Fruit fly (Drosophila melanogaster) whole organism, embryonic: ENCODE measurements around the gene Notum.

Experiments
- Adf1 ChIP-seq: fragments of 200-800 bp; sonication (Bioruptor generic); IDR thresholded peaks from 2 replicates; pipeline ENCODE4 v1.3.6; 2022; ENCODE audit warnings: missing biosample characterization, missing genetic modification characterization
- BtbVII ChIP-seq: fragments of 200-800 bp; sonication (Bioruptor generic); optimal IDR thresholded peaks from 3 replicates; lab custom pipeline; 2017; ENCODE audit warnings: missing biosample characterization, mild to moderate bottlenecking, missing genetic modification characterization
- CG11560 ChIP-seq: fragments of 200-800 bp; sonication (Bioruptor generic); IDR thresholded peaks from 3 replicates; pipeline ENCODE4 v1.3.6; 2022; ENCODE audit warnings: missing biosample characterization, missing genetic modification characterization
- CG13624 ChIP-seq: fragments of 200-800 bp; sonication (Bioruptor generic); optimal IDR thresholded peaks from 2 replicates; lab custom pipeline; 2016; ENCODE audit warnings: missing biosample characterization, missing genetic modification characterization
- CG14667 ChIP-seq: fragments of 200-800 bp; sonication (Bioruptor generic); IDR thresholded peaks from 2 replicates; pipeline ENCODE4 v1.3.6; 2022; ENCODE audit warnings: missing biosample characterization, missing genetic modification characterization
- CG14965 ChIP-seq: fragments of 200-800 bp; sonication (Bioruptor generic); optimal IDR thresholded peaks from 2 replicates; lab custom pipeline; 2016; ENCODE audit warnings: missing biosample characterization, missing genetic modification characterization, borderline replicate concordance
- CG15514 ChIP-seq: fragments of 200-800 bp; sonication (Bioruptor generic); optimal IDR thresholded peaks from 3 replicates; lab custom pipeline; 2017; ENCODE audit warnings: missing biosample characterization, missing genetic modification characterization, mild to moderate bottlenecking, moderate library complexity, missing genetic modification reagents
- CG15601 ChIP-seq: fragments of 200-800 bp; sonication (Bioruptor generic); optimal IDR thresholded peaks from 3 replicates; lab custom pipeline; 2019; ENCODE audit warnings: missing biosample characterization, mild to moderate bottlenecking, missing genetic modification characterization, moderate library complexity
- CG1792 ChIP-seq: fragments of 200-800 bp; sonication (Bioruptor generic); optimal IDR thresholded peaks from 2 replicates; lab custom pipeline; 2016; ENCODE audit warnings: missing biosample characterization, missing genetic modification characterization
- CG2199 ChIP-seq: fragments of 200-800 bp; sonication (Bioruptor generic); IDR thresholded peaks from 3 replicates; pipeline ENCODE4 v1.3.6; 2022; ENCODE audit warnings: missing biosample characterization, missing genetic modification characterization
- CG2875 ChIP-seq: fragments of 200-800 bp; sonication (Bioruptor generic); optimal IDR thresholded peaks from 2 replicates; lab custom pipeline; 2017; ENCODE audit warnings: missing biosample characterization, mild to moderate bottlenecking, missing genetic modification characterization, missing genetic modification reagents
- CG3163 ChIP-seq: fragments of 200-800 bp; sonication (Bioruptor generic); optimal IDR thresholded peaks from 3 replicates; lab custom pipeline; 2016; ENCODE audit warnings: missing biosample characterization, missing genetic modification characterization
- CG33213 ChIP-seq: fragments of 200-800 bp; sonication (Bioruptor generic); optimal IDR thresholded peaks from 3 replicates; lab custom pipeline; 2016; ENCODE audit warnings: missing biosample characterization, missing genetic modification characterization
- CG3726 ChIP-seq: fragments of 200-800 bp; sonication (Bioruptor generic); IDR thresholded peaks from 3 replicates; pipeline ENCODE4, ENCODE4 v1.3.6; 2022; ENCODE audit warnings: missing biosample characterization, missing genetic modification characterization
- CG3995 ChIP-seq: fragments of 200-800 bp; sonication (Bioruptor generic); optimal IDR thresholded peaks from 3 replicates; lab custom pipeline; 2016; ENCODE audit warnings: missing biosample characterization, missing genetic modification characterization
- CG4404 ChIP-seq: fragments of 200-800 bp; sonication (Bioruptor generic); IDR thresholded peaks from 2 replicates; pipeline ENCODE4 v1.3.6; 2022; ENCODE audit warnings: missing biosample characterization, missing genetic modification characterization
- CG6854 ChIP-seq: fragments of 200-800 bp; sonication (Bioruptor generic); optimal IDR thresholded peaks from 3 replicates; lab custom pipeline; 2017; ENCODE audit warnings: missing biosample characterization, mild to moderate bottlenecking, missing genetic modification characterization
- CG7357 ChIP-seq: fragments of 200-800 bp; sonication (Bioruptor generic); IDR thresholded peaks from 3 replicates; pipeline ENCODE4 v1.3.6; 2022; ENCODE audit warnings: missing biosample characterization, missing genetic modification characterization
- CG7372 ChIP-seq: fragments of 200-800 bp; sonication (Bioruptor generic); IDR thresholded peaks from 2 replicates; pipeline ENCODE4 v1.3.6; 2022; ENCODE audit warnings: missing biosample characterization, missing genetic modification characterization
- CG7987 ChIP-seq: fragments of 200-800 bp; sonication (Bioruptor generic); optimal IDR thresholded peaks from 2 replicates; lab custom pipeline; 2018; ENCODE audit warnings: missing biosample characterization, mild to moderate bottlenecking, missing genetic modification characterization, moderate library complexity
- CG9817 ChIP-seq: fragments of 200-800 bp; sonication (Bioruptor generic); optimal IDR thresholded peaks from 2 replicates; lab custom pipeline; 2018; ENCODE audit warnings: missing biosample characterization, mild to moderate bottlenecking, missing genetic modification characterization, moderate library complexity
- Dfd ChIP-seq, 2 experiments: fragments of >200 bp; optimal IDR thresholded peaks; 2 replicates each; lab custom pipeline; 2017; ENCODE audit warnings: missing biosample characterization in 2 of 2, missing genetic modification characterization in 2 of 2
- Eip74EF ChIP-seq, 2 experiments: fragments of 200-800 bp in 1 of 2; fragments of >200 bp in 1 of 2; sonication (Bioruptor generic) in 1 of 2; optimal IDR thresholded peaks; 2 replicates each; lab custom pipeline; 2017 to 2019; ENCODE audit warnings: missing biosample characterization in 2 of 2, missing genetic modification characterization in 2 of 2, mild to moderate bottlenecking in 1 of 2, moderate library complexity in 1 of 2
- H2.0 ChIP-seq: fragments of 200-800 bp; sonication (Bioruptor generic); IDR thresholded peaks from 2 replicates; pipeline ENCODE4 v1.3.6; 2022; ENCODE audit warnings: missing biosample characterization, missing genetic modification characterization
- HHEX ChIP-seq: fragments of 200-800 bp; sonication (Bioruptor generic); optimal IDR thresholded peaks from 3 replicates; lab custom pipeline; 2017; ENCODE audit warnings: missing biosample characterization, mild to moderate bottlenecking, missing genetic modification characterization, missing genetic modification reagents
- HmgZ ChIP-seq: fragments of 200-800 bp; sonication (Bioruptor generic); optimal IDR thresholded peaks from 2 replicates; lab custom pipeline; 2018; ENCODE audit warnings: missing biosample characterization, mild to moderate bottlenecking, missing genetic modification characterization
- Hr3 ChIP-seq: fragments of 200-800 bp; sonication (Bioruptor generic); optimal IDR thresholded peaks from 3 replicates; lab custom pipeline; 2016; ENCODE audit warnings: missing biosample characterization, missing genetic modification characterization
- Jarid2 ChIP-seq: fragments of 200-800 bp; sonication (Bioruptor generic); optimal IDR thresholded peaks from 3 replicates; lab custom pipeline; 2017; ENCODE audit warnings: mild to moderate bottlenecking, missing biosample characterization, missing genetic modification reagents, missing genetic modification characterization
- MESR4 ChIP-seq: fragments of 200-800 bp; sonication (Bioruptor generic); optimal IDR thresholded peaks from 2 replicates; lab custom pipeline; 2018; ENCODE audit warnings: missing biosample characterization, mild to moderate bottlenecking, missing genetic modification characterization, moderate library complexity
- Meics ChIP-seq: fragments of 200-800 bp; sonication (Bioruptor generic); optimal IDR thresholded peaks from 2 replicates; lab custom pipeline; 2017; ENCODE audit warnings: missing biosample characterization, mild to moderate bottlenecking, missing genetic modification characterization
- Mrtf ChIP-seq: fragments of 200-800 bp; sonication (Bioruptor generic); IDR thresholded peaks from 3 replicates; pipeline ENCODE4 v1.3.6; 2022; ENCODE audit warnings: missing biosample characterization, missing genetic modification characterization
- NFAT ChIP-seq: fragments of 200-800 bp; sonication (Bioruptor generic); IDR thresholded peaks from 2 replicates; pipeline ENCODE4 v1.3.6; 2022; ENCODE audit warnings: missing biosample characterization, missing genetic modification characterization
- Rx ChIP-seq: fragments of 200-800 bp; sonication (Bioruptor generic); IDR thresholded peaks from 2 replicates; pipeline ENCODE4 v1.3.6; 2022; ENCODE audit warnings: missing biosample characterization, missing genetic modification characterization
- ara ChIP-seq: fragments of 200-800 bp; sonication (Bioruptor generic); IDR thresholded peaks from 2 replicates; pipeline ENCODE4 v1.3.6; 2022; ENCODE audit warnings: missing biosample characterization, missing genetic modification characterization
- bbx ChIP-seq: fragments of 200-800 bp; sonication (Bioruptor generic); IDR thresholded peaks from 2 replicates; pipeline ENCODE4 v1.3.6; 2022; ENCODE audit warnings: missing biosample characterization, missing genetic modification characterization; ENCODE audit not compliant: partially characterized antibody
- chinmo ChIP-seq: fragments of 200-800 bp; sonication (Bioruptor generic); IDR thresholded peaks from 4 replicates; pipeline ENCODE4 v1.3.6; 2022; ENCODE audit warnings: missing biosample characterization, missing genetic modification characterization; ENCODE audit not compliant: partially characterized antibody
- corto ChIP-seq: fragments of 200-800 bp; sonication (Bioruptor generic); optimal IDR thresholded peaks from 2 replicates; lab custom pipeline; 2016; ENCODE audit warnings: missing biosample characterization, mild to moderate bottlenecking, missing genetic modification characterization, moderate library complexity
- dati ChIP-seq: fragments of 200-800 bp; sonication (Bioruptor generic); IDR thresholded peaks from 2 replicates; pipeline ENCODE4 v1.3.6; 2022; ENCODE audit warnings: missing biosample characterization, missing genetic modification characterization
- dmrt11E ChIP-seq: fragments of 200-800 bp; sonication (Bioruptor generic); optimal IDR thresholded peaks from 3 replicates; lab custom pipeline; 2018; ENCODE audit warnings: missing biosample characterization, mild to moderate bottlenecking, missing genetic modification characterization, moderate library complexity
- ftz-f1 ChIP-seq: fragments of 200-800 bp; sonication (Bioruptor generic); optimal IDR thresholded peaks from 2 replicates; lab custom pipeline; 2016; ENCODE audit warnings: missing biosample characterization, missing genetic modification characterization
- grau ChIP-seq: fragments of 200-800 bp; optimal IDR thresholded peaks from 3 replicates; lab custom pipeline; 2019; ENCODE audit warnings: missing biosample characterization, mild to moderate bottlenecking, missing genetic modification characterization, moderate library complexity
- grn ChIP-seq: fragments of 200-800 bp; sonication (Bioruptor generic); optimal IDR thresholded peaks from 3 replicates; lab custom pipeline; 2017; ENCODE audit warnings: missing biosample characterization, missing genetic modification characterization
- lmd ChIP-seq: fragments of 200-800 bp; sonication (Bioruptor generic); IDR thresholded peaks from 2 replicates; pipeline ENCODE4 v1.3.6; 2022; ENCODE audit warnings: missing biosample characterization, missing genetic modification characterization
- nom ChIP-seq: fragments of 200-800 bp; sonication (Bioruptor generic); optimal IDR thresholded peaks from 2 replicates; lab custom pipeline; 2017; ENCODE audit warnings: missing biosample characterization, missing genetic modification characterization, mild to moderate bottlenecking, moderate library complexity, missing genetic modification reagents
- onecut ChIP-seq: fragments of 200-800 bp; sonication (Bioruptor generic); IDR thresholded peaks from 2 replicates; pipeline ENCODE4 v1.3.6; 2022; ENCODE audit warnings: missing biosample characterization, missing genetic modification characterization
- pfk ChIP-seq: fragments of 200-800 bp; sonication (Bioruptor generic); optimal IDR thresholded peaks from 2 replicates; lab custom pipeline; 2018; ENCODE audit warnings: missing biosample characterization, mild to moderate bottlenecking, missing genetic modification characterization, moderate library complexity
- psq ChIP-seq: fragments of 200-800 bp; sonication (Bioruptor generic); optimal IDR thresholded peaks from 2 replicates; lab custom pipeline; 2017; ENCODE audit warnings: missing biosample characterization, missing genetic modification characterization
- shn ChIP-seq: fragments of 200-800 bp; sonication (Bioruptor generic); optimal IDR thresholded peaks from 3 replicates; lab custom pipeline; 2016; ENCODE audit warnings: missing biosample characterization, missing genetic modification characterization
- sima ChIP-seq: fragments of 200-800 bp; sonication (Bioruptor generic); optimal IDR thresholded peaks from 2 replicates; lab custom pipeline; 2016; ENCODE audit warnings: missing biosample characterization, missing genetic modification characterization
- sr ChIP-seq: fragments of 200-800 bp; sonication (Bioruptor generic); IDR thresholded peaks from 3 replicates; pipeline ENCODE4 v1.3.6; 2022; ENCODE audit warnings: missing biosample characterization, missing genetic modification characterization

Gene Notum

DNA sequence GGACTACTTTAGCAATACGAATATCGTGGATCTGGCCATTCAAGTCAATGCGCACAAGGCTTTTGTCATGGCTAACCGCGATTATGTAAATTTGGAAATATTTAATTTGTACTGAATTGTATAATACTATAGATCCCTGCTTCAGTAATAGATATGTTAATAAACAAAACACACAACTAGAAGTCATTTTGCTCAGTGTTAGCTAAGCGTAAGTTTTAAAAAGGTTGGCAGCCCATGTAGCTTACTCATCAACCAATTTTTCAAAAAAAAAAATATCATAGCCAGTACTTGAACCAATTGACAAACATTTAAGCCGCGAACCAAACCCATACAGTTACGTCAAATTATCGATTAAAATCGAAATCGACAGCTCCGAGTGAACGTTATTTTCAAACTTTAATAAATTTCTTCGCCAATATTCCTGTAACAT, 13.8 kb downstream of the Notum start (continued):
- TF ChIP-seq CG15514 (GFP tag; lab: Kevin White, UChicago) = peak; percentile 91
- TF ChIP-seq CG9817 (tag; lab: Kevin White, UChicago) = peak; percentile 55
- peak; percentile 43; the same call in 1 of the 2 replicates for TF ChIP-seq CG4404 (GFP tag; lab: Robert Waterston, UW)
- peak; percentile 95 for TF ChIP-seq CG11560 (tag; lab: Robert Waterston, UW)
- TF ChIP-seq psq (GFP tag; lab: Kevin White, UChicago) = peak; percentile 23
- TF ChIP-seq CG2199 (GFP tag; lab: Robert Waterston, UW) = peak; percentile 90
- TF ChIP-seq H2.0 = peak; percentile 81
- peak in 1 of 2 experiments; percentile 65 for TF ChIP-seq Eip74EF (GFP tag; optimal IDR thresholded peaks at IDR 0.05; lab: Kevin White, UChicago)
- TF ChIP-seq Hr3 = peak; percentile 64
- peak; percentile 53 for TF ChIP-seq Adf1 (GFP tag; lab: Robert Waterston, UW)
- TF ChIP-seq dati = peak; percentile 62; the same call in 1 of the 2 replicates
- peak; percentile 84 for TF ChIP-seq CG33213 (GFP tag; lab: Kevin White, UChicago)
- TF ChIP-seq pfk (GFP tag; lab: Kevin White, UChicago) = no peak
- TF ChIP-seq sr (GFP tag; lab: Robert Waterston, UW) = no peak
- TF ChIP-seq HHEX (GFP tag; lab: Kevin White, UChicago) = peak; percentile 75
- peak; percentile 77 for TF ChIP-seq Meics (GFP tag; lab: Kevin White, UChicago)
- TF ChIP-seq Mrtf = peak; percentile 57; the same call in 2 of the 3 replicates
- TF ChIP-seq CG2875 (GFP tag; lab: Kevin White, UChicago) = peak; percentile 32
- peak; percentile 79 for TF ChIP-seq CG6854
- peak; percentile 45 for TF ChIP-seq MESR4 (GFP tag; lab: Kevin White, UChicago)
- TF ChIP-seq CG7987 (GFP tag; lab: Kevin White, UChicago) = peak; percentile 62
- TF ChIP-seq Rx (GFP tag; lab: Robert Waterston, UW) = peak; percentile 53; the same call in 1 of the 2 replicates
- no peak; the same call in 1 of the 2 replicates for TF ChIP-seq CG14667
- TF ChIP-seq BtbVII (GFP tag; lab: Kevin White, UChicago) = peak; percentile 33
- TF ChIP-seq chinmo (GFP tag; lab: Robert Waterston, UW) = 0 out of 4 replicates have a peak, but pooled peaks have one; percentile 43
- 0 out of 3 replicates have a peak, but pooled peaks have one; percentile 56 for TF ChIP-seq CG3726 (GFP tag; lab: Robert Waterston, UW)
- no peak for TF ChIP-seq corto (GFP tag; lab: Kevin White, UChicago)
- peak; percentile 86 for TF ChIP-seq CG13624
- TF ChIP-seq dmrt11E (tag; lab: Kevin White, UChicago) = peak; percentile 58
- peak; percentile 62; the same call in 1 of the 2 replicates for TF ChIP-seq ara
- TF ChIP-seq CG1792 = peak; percentile 68
- TF ChIP-seq CG3163 = peak; percentile 41
- TF ChIP-seq NFAT = peak; percentile 85
- TF ChIP-seq bbx = peak; percentile 61
- TF ChIP-seq ftz-f1 (GFP tag; lab: Kevin White, UChicago) = peak; percentile 39
- peak; percentile 70 for TF ChIP-seq onecut (GFP tag; lab: Robert Waterston, UW)
- TF ChIP-seq Dfd (GFP tag; optimal IDR thresholded peaks at IDR 0.05; lab: Kevin White, UChicago) = no peak
- TF ChIP-seq CG3995 (GFP tag; lab: Kevin White, UChicago) = peak; percentile 6
- peak; percentile 76 for TF ChIP-seq grau (tag; lab: Kevin White, UChicago)
- peak; percentile 52 for TF ChIP-seq Jarid2 (GFP tag; lab: Kevin White, UChicago)
- TF ChIP-seq CG15601 = peak; percentile 82
- peak; percentile 4 for TF ChIP-seq nom (GFP tag; lab: Kevin White, UChicago)
- TF ChIP-seq sima (GFP tag; lab: Kevin White, UChicago) = no peak
- TF ChIP-seq shn = peak; percentile 67
- peak; percentile 73 for TF ChIP-seq CG7372
- TF ChIP-seq HmgZ (tag; lab: Kevin White, UChicago) = peak; percentile 93
- TF ChIP-seq lmd (GFP tag; lab: Robert Waterston, UW) = peak; percentile 80
- TF ChIP-seq CG7357 (GFP tag; lab: Robert Waterston, UW) = no peak
- TF ChIP-seq CG14965 = no peak
- peak; percentile 17 for TF ChIP-seq grn (GFP tag; lab: Kevin White, UChicago)
